Fruit fly (Drosophila melanogaster) whole organism, embryonic: ENCODE results near the gene CG10338.

Source experiments
- Antp ChIP-seq: fragments of 200-800 bp; sonication (Bioruptor generic); optimal IDR thresholded peaks from 3 replicates; lab custom pipeline; 2016; ENCODE audit warnings: missing biosample characterization, missing genetic modification characterization
- Atf3 ChIP-seq: fragments of 200-800 bp; sonication (Bioruptor generic); optimal IDR thresholded peaks from 3 replicates; lab custom pipeline; 2016; ENCODE audit warnings: missing biosample characterization, missing genetic modification characterization
- CG12659 ChIP-seq: fragments of 200-800 bp; sonication (Bioruptor generic); optimal IDR thresholded peaks from 3 replicates; lab custom pipeline; 2017; ENCODE audit warnings: mild to moderate bottlenecking, missing biosample characterization, missing genetic modification reagents, missing genetic modification characterization
- CG13296 ChIP-seq: fragments of 200-800 bp; sonication (Bioruptor generic); optimal IDR thresholded peaks from 3 replicates; lab custom pipeline; 2018; ENCODE audit warnings: missing biosample characterization, mild to moderate bottlenecking, missing genetic modification characterization
- CG14965 ChIP-seq: fragments of 200-800 bp; sonication (Bioruptor generic); optimal IDR thresholded peaks from 2 replicates; lab custom pipeline; 2016; ENCODE audit warnings: missing biosample characterization, missing genetic modification characterization, borderline replicate concordance
- CG1647 ChIP-seq: fragments of 200-800 bp; sonication (Bioruptor generic); optimal IDR thresholded peaks from 3 replicates; lab custom pipeline; 2016; ENCODE audit warnings: missing biosample characterization, missing genetic modification characterization
- CG17186 ChIP-seq: fragments of 200-800 bp; sonication (Bioruptor generic); optimal IDR thresholded peaks from 3 replicates; lab custom pipeline; 2017; ENCODE audit warnings: missing biosample characterization, missing genetic modification reagents, missing genetic modification characterization
- CG17328 ChIP-seq: fragments of 200-800 bp; sonication (Bioruptor generic); IDR thresholded peaks from 2 replicates; pipeline ENCODE4 v1.3.6; 2022; ENCODE audit warnings: missing biosample characterization, missing genetic modification characterization
- CG2199 ChIP-seq: fragments of 200-800 bp; sonication (Bioruptor generic); IDR thresholded peaks from 3 replicates; pipeline ENCODE4 v1.3.6; 2022; ENCODE audit warnings: missing biosample characterization, missing genetic modification characterization
- CG2875 ChIP-seq: fragments of 200-800 bp; sonication (Bioruptor generic); optimal IDR thresholded peaks from 2 replicates; lab custom pipeline; 2017; ENCODE audit warnings: missing biosample characterization, mild to moderate bottlenecking, missing genetic modification characterization, missing genetic modification reagents
- CG32532 ChIP-seq: fragments of 200-800 bp; sonication (Bioruptor generic); IDR thresholded peaks from 2 replicates; pipeline ENCODE4 v1.3.6; 2022; ENCODE audit warnings: missing biosample characterization, missing genetic modification characterization
- CG34376 ChIP-seq: fragments of 200-800 bp; sonication (Bioruptor generic); optimal IDR thresholded peaks from 2 replicates; lab custom pipeline; 2018; ENCODE audit warnings: missing biosample characterization, mild to moderate bottlenecking, missing genetic modification characterization
- CG4328 ChIP-seq: fragments of 200-800 bp; sonication (Bioruptor generic); optimal IDR thresholded peaks from 3 replicates; lab custom pipeline; 2017; ENCODE audit warnings: missing biosample characterization, missing genetic modification reagents, missing genetic modification characterization
- CG7745 ChIP-seq: fragments of 200-800 bp; sonication (Bioruptor generic); optimal IDR thresholded peaks from 2 replicates; lab custom pipeline; 2018; ENCODE audit warnings: missing biosample characterization, mild to moderate bottlenecking, missing genetic modification characterization, moderate library complexity
- CG7786 ChIP-seq: fragments of 200-800 bp; sonication (Bioruptor generic); optimal IDR thresholded peaks from 2 replicates; lab custom pipeline; 2016; ENCODE audit warnings: missing biosample characterization, missing genetic modification characterization
- CG8089 ChIP-seq: fragments of 200-800 bp; sonication (Bioruptor generic); optimal IDR thresholded peaks from 3 replicates; lab custom pipeline; 2016; ENCODE audit warnings: missing biosample characterization, missing genetic modification characterization
- CG8924 ChIP-seq: fragments of 200-800 bp; optimal IDR thresholded peaks from 3 replicates; lab custom pipeline; 2019; ENCODE audit warnings: missing biosample characterization, mild to moderate bottlenecking, missing genetic modification characterization, moderate library complexity
- D19A ChIP-seq: fragments of 200-800 bp; optimal IDR thresholded peaks from 3 replicates; lab custom pipeline; 2019; ENCODE audit warnings: missing biosample characterization, mild to moderate bottlenecking, missing genetic modification characterization, moderate library complexity
- Dbx ChIP-seq: fragments of 200-800 bp; sonication (Bioruptor generic); IDR thresholded peaks from 3 replicates; pipeline ENCODE4 v1.3.6; 2022; ENCODE audit warnings: missing biosample characterization, missing genetic modification characterization
- Dp ChIP-seq: fragments of 200-800 bp; sonication (Bioruptor generic); optimal IDR thresholded peaks from 2 replicates; lab custom pipeline; 2018; ENCODE audit warnings: missing biosample characterization, mild to moderate bottlenecking, missing genetic modification characterization, moderate library complexity
- E2f2 ChIP-seq: fragments of 200-800 bp; sonication (Bioruptor generic); IDR thresholded peaks from 2 replicates; pipeline ENCODE4 v1.3.6; 2022; ENCODE audit warnings: missing biosample characterization, missing genetic modification characterization
- H15 ChIP-seq: fragments of 200-800 bp; sonication (Bioruptor generic); IDR thresholded peaks from 3 replicates; pipeline ENCODE4 v1.3.6; 2022; ENCODE audit warnings: missing biosample characterization, missing genetic modification characterization
- Hand ChIP-seq: fragments of 200-800 bp; sonication (Bioruptor generic); optimal IDR thresholded peaks from 2 replicates; lab custom pipeline; 2017; ENCODE audit warnings: mild to moderate bottlenecking, missing biosample characterization, missing genetic modification reagents, missing genetic modification characterization
- Hmr ChIP-seq: fragments of 200-800 bp; sonication (Bioruptor generic); optimal IDR thresholded peaks from 3 replicates; lab custom pipeline; 2017; ENCODE audit warnings: mild to moderate bottlenecking, missing biosample characterization, missing genetic modification reagents, missing genetic modification characterization
- Lpt ChIP-seq: fragments of >200 bp; optimal IDR thresholded peaks from 2 replicates; lab custom pipeline; 2018; ENCODE audit warnings: missing biosample characterization, missing genetic modification characterization
- Mrtf ChIP-seq: fragments of 200-800 bp; sonication (Bioruptor generic); IDR thresholded peaks from 3 replicates; pipeline ENCODE4 v1.3.6; 2022; ENCODE audit warnings: missing biosample characterization, missing genetic modification characterization
- NFAT ChIP-seq: fragments of 200-800 bp; sonication (Bioruptor generic); IDR thresholded peaks from 2 replicates; pipeline ENCODE4 v1.3.6; 2022; ENCODE audit warnings: missing biosample characterization, missing genetic modification characterization
- Opbp ChIP-seq: fragments of 200-800 bp; sonication (Bioruptor generic); IDR thresholded peaks from 3 replicates; pipeline ENCODE4 v1.3.6; 2022; ENCODE audit warnings: missing biosample characterization, missing genetic modification characterization; ENCODE audit not compliant: partially characterized antibody
- PHDP ChIP-seq: fragments of 200-800 bp; sonication (Bioruptor generic); optimal IDR thresholded peaks from 3 replicates; lab custom pipeline; 2018; ENCODE audit warnings: missing biosample characterization, mild to moderate bottlenecking, missing genetic modification characterization, moderate library complexity
- Rx ChIP-seq: fragments of 200-800 bp; sonication (Bioruptor generic); IDR thresholded peaks from 2 replicates; pipeline ENCODE4 v1.3.6; 2022; ENCODE audit warnings: missing biosample characterization, missing genetic modification characterization
- Scr ChIP-seq: fragments of 200-800 bp; sonication (Bioruptor generic); IDR thresholded peaks from 2 replicates; pipeline ENCODE4 v1.3.6; 2022; ENCODE audit warnings: missing biosample characterization, missing genetic modification characterization; ENCODE audit not compliant: partially characterized antibody
- cwo ChIP-seq: fragments of 200-800 bp; sonication (Bioruptor generic); optimal IDR thresholded peaks from 3 replicates; lab custom pipeline; 2017; ENCODE audit warnings: missing biosample characterization, missing genetic modification characterization, mild to moderate bottlenecking, moderate library complexity, missing genetic modification reagents
- dimm ChIP-seq: fragments of 200-800 bp; sonication (Bioruptor generic); IDR thresholded peaks from 2 replicates; pipeline ENCODE4 v1.3.6; 2022; ENCODE audit warnings: missing biosample characterization, missing genetic modification characterization
- ewg ChIP-seq: fragments of 200-800 bp; sonication (Bioruptor generic); optimal IDR thresholded peaks from 3 replicates; lab custom pipeline; 2017; ENCODE audit warnings: mild to moderate bottlenecking, missing biosample characterization, missing genetic modification reagents, missing genetic modification characterization
- gem ChIP-seq: fragments of 200-800 bp; sonication (Bioruptor generic); optimal IDR thresholded peaks from 2 replicates; lab custom pipeline; 2019; ENCODE audit warnings: missing biosample characterization, mild to moderate bottlenecking, missing genetic modification characterization, moderate library complexity
- gro ChIP-seq: fragments of 200-800 bp; sonication (Bioruptor generic); optimal IDR thresholded peaks from 2 replicates; lab custom pipeline; 2016; ENCODE audit warnings: missing biosample characterization, missing genetic modification characterization
- insv ChIP-seq, 2 experiments: fragments of 200-800 bp; sonication (Bioruptor generic); optimal IDR thresholded peaks; 3 replicates each; lab custom pipeline; 2016 to 2018; ENCODE audit warnings: missing biosample characterization in 2 of 2, missing genetic modification characterization in 2 of 2
- kni ChIP-seq: fragments of 200-800 bp; sonication (Bioruptor generic); optimal IDR thresholded peaks from 3 replicates; lab custom pipeline; 2017; ENCODE audit warnings: mild to moderate bottlenecking, missing biosample characterization, missing genetic modification reagents, missing genetic modification characterization
- odd ChIP-seq: fragments of 200-800 bp; sonication (Bioruptor generic); optimal IDR thresholded peaks from 2 replicates; lab custom pipeline; 2017; ENCODE audit warnings: missing biosample characterization, mild to moderate bottlenecking, missing genetic modification characterization
- pan ChIP-seq, 4 experiments: fragments of >200 bp in 3 of 4; fragments of 200-800 bp in 1 of 4; sonication (Bioruptor generic) in 1 of 4; optimal IDR thresholded peaks in 3 of 4; IDR thresholded peaks in 1 of 4; 2 replicates each; pipeline versions ENCODE4 v1.3.6 to Lab custom; 2017 to 2022; ENCODE audit warnings: missing biosample characterization in 2 of 4, missing genetic modification characterization in 2 of 4, mixed read lengths in 1 of 4
- prd ChIP-seq, 3 experiments: fragments of >200 bp in 2 of 3; fragments of 200-800 bp in 1 of 3; sonication (Bioruptor generic) in 1 of 3; optimal IDR thresholded peaks in 2 of 3; IDR thresholded peaks in 1 of 3; 2 replicates in 2 of 3; 3 replicates in 1 of 3; pipeline versions ENCODE4 v1.3.6 to Lab custom; 2017 to 2022; ENCODE audit warnings: missing biosample characterization in 1 of 3, missing genetic modification characterization in 1 of 3
- pum ChIP-seq: fragments of 200-800 bp; sonication (Bioruptor generic); optimal IDR thresholded peaks from 2 replicates; lab custom pipeline; 2016; ENCODE audit warnings: missing biosample characterization, missing genetic modification characterization
- slp2 ChIP-seq: fragments of 200-800 bp; sonication (Bioruptor generic); optimal IDR thresholded peaks from 2 replicates; lab custom pipeline; 2016; ENCODE audit warnings: missing biosample characterization, missing genetic modification characterization
- sug ChIP-seq: fragments of 200-800 bp; optimal IDR thresholded peaks from 2 replicates; lab custom pipeline; 2019; ENCODE audit warnings: missing biosample characterization, mild to moderate bottlenecking, missing genetic modification characterization, moderate library complexity
- tap ChIP-seq: fragments of 200-800 bp; optimal IDR thresholded peaks from 3 replicates; lab custom pipeline; 2019; ENCODE audit warnings: missing biosample characterization, mild to moderate bottlenecking, missing genetic modification characterization, moderate library complexity
- tio ChIP-seq: fragments of 200-800 bp; sonication (Bioruptor generic); optimal IDR thresholded peaks from 2 replicates; lab custom pipeline; 2017; ENCODE audit warnings: missing biosample characterization, missing genetic modification characterization, inconsistent platforms
- trem ChIP-seq: fragments of 200-800 bp; optimal IDR thresholded peaks from 3 replicates; lab custom pipeline; 2019; ENCODE audit warnings: missing biosample characterization, mild to moderate bottlenecking, missing genetic modification characterization, moderate library complexity
- unc-4 ChIP-seq: fragments of 200-800 bp; sonication (Bioruptor generic); IDR thresholded peaks from 2 replicates; pipeline ENCODE4 v1.3.6; 2022; ENCODE audit warnings: missing biosample characterization, missing genetic modification characterization; ENCODE audit not compliant: partially characterized antibody
- yki ChIP-seq: fragments of >200 bp; optimal IDR thresholded peaks from 3 replicates; lab custom pipeline; 2018

Gene CG10338

dm6 chr2L:18695404-18695804, at the start of gene CG10338, which contains the start of gene CG10383 (continued):
- TF ChIP-seq unc-4 (peak; percentile 45; the same call in 1 of the 2 replicates), Hand (GFP tag; lab: Kevin White, UChicago) (peak; percentile 48), kni (peak; percentile 26), Mrtf (peak; percentile 83), Scr (GFP tag; lab: Robert Waterston, UW) (peak; percentile 23; the same call in 1 of the 2 replicates), CG7786 (GFP tag; lab: Kevin White, UChicago) (peak; percentile 90), gem (tag; lab: Kevin White, UChicago) (peak; percentile 87), Rx (GFP tag; lab: Robert Waterston, UW) (peak; percentile 90), CG17328 (GFP tag; lab: Robert Waterston, UW) (peak; percentile 88), tap (peak; percentile 31), prd (optimal IDR thresholded peaks at IDR 0.05; lab: Kevin White, UChicago) (no peak), prd (GFP tag; IDR thresholded peaks at IDR 0.05; lab: Robert Waterston, UW) (peak; percentile 94), CG4328 (peak; percentile 61), Dp (GFP tag; lab: Kevin White, UChicago) (peak; percentile 57), pum (GFP tag; lab: Kevin White, UChicago) (peak; percentile 91), CG13296 (peak; percentile 69), CG2199 (peak; percentile 80; the same call in 2 of the 3 replicates), CG32532 (GFP tag; lab: Robert Waterston, UW) (peak; percentile 94), CG17186 (GFP tag; lab: Kevin White, UChicago) (peak; percentile 80), H15 (GFP tag; lab: Robert Waterston, UW) (peak; percentile 91), Opbp (GFP tag; lab: Robert Waterston, UW) (no peak), D19A (peak; percentile 51), Antp (GFP tag; lab: Kevin White, UChicago) (peak; percentile 95), yki (lab: Kevin White, UChicago) (peak; percentile 76), CG14965 (GFP tag; lab: Kevin White, UChicago) (peak; percentile 28), sug (peak; percentile 83), tio (GFP tag; lab: Kevin White, UChicago) (peak; percentile 74), insv (GFP tag; optimal IDR thresholded peaks at IDR 0.05; lab: Kevin White, UChicago) (peak in 1 of 2 experiments; percentile 43), CG8089 (GFP tag; lab: Kevin White, UChicago) (peak; percentile 82), slp2 (GFP tag; lab: Kevin White, UChicago) (peak; percentile 85), CG8924 (tag; lab: Kevin White, UChicago) (peak; percentile 75), gro (GFP tag; lab: Kevin White, UChicago) (peak; percentile 87), E2f2 (peak; percentile 78), CG1647 (GFP tag; lab: Kevin White, UChicago) (peak; percentile 76), dimm (GFP tag; lab: Robert Waterston, UW) (0 out of 2 replicates have a peak, but pooled peaks have one; percentile 32), ewg (GFP tag; lab: Kevin White, UChicago) (peak; percentile 72), Atf3 (GFP tag; lab: Kevin White, UChicago) (peak; percentile 89), Lpt (GFP tag; lab: Kevin White, UChicago) (no peak), CG12659 (GFP tag; lab: Kevin White, UChicago) (peak; percentile 90), CG2875 (peak; percentile 54), CG34376 (GFP tag; lab: Kevin White, UChicago) (peak; percentile 72), Dbx (peak; percentile 92), odd (peak; percentile 59), trem (peak; percentile 84), PHDP (tag; lab: Kevin White, UChicago) (peak; percentile 82), NFAT (GFP tag; lab: Robert Waterston, UW) (peak; percentile 91), pan (optimal IDR thresholded peaks at IDR 0.05; lab: Kevin White, UChicago) (no peak), pan (GFP tag; optimal IDR thresholded peaks at IDR 0.05 in 1 of 2, IDR thresholded peaks at IDR 0.05 in 1 of 2) (peak in 1 of 2 experiments; percentile 94), CG7745 (tag; lab: Kevin White, UChicago) (no peak), Hmr (peak; percentile 90), cwo (GFP tag; lab: Kevin White, UChicago) (peak; percentile 80)
